Fruit fly (Drosophila melanogaster) Kc167 (cell line): ENCODE results near the gene Kots.

Source experiments
- Myc ChIP-seq: fragments of >200 bp; optimal IDR thresholded peaks from 2 replicates; lab custom pipeline; 2017; ENCODE audit warnings: missing external identifiers
- Sin3A ChIP-seq: fragments of >200 bp; optimal IDR thresholded peaks from 2 replicates; lab custom pipeline; 2018; ENCODE audit warnings: missing external identifiers
- h ChIP-seq: fragments of >200 bp; optimal IDR thresholded peaks from 3 replicates; lab custom pipeline; 2018; ENCODE audit warnings: missing external identifiers
- insv ChIP-seq: fragments of >200 bp; optimal IDR thresholded peaks from 3 replicates; lab custom pipeline; 2018; ENCODE audit warnings: missing external identifiers
- psq ChIP-seq: fragments of >200 bp; optimal IDR thresholded peaks from 2 replicates; lab custom pipeline; 2017; ENCODE audit warnings: missing external identifiers
- ttk ChIP-seq: sonication (Bioruptor generic); optimal IDR thresholded peaks from 2 replicates; lab custom pipeline; 2017; ENCODE audit warnings: missing external identifiers

- TF ChIP-seq ttk (lab: Kevin White, UChicago) (no peak), Myc (lab: Kevin White, UChicago) (no peak), psq (lab: Kevin White, UChicago) (no peak), h (lab: Kevin White, UChicago) (no peak), insv (no peak), Sin3A (lab: Kevin White, UChicago) (no peak)
Measured at dm6 chr3R:14003845-14004244, 39.9 kb upstream of the Kots start.
